Worm (Caenorhabditis elegans) whole organism, young adult: ENCODE data around the gene C36B7.1.

ENCODE experiments used
- B0035.1 ChIP-seq: sonication (generic microtip); optimal IDR thresholded peaks from 2 replicates; lab custom pipeline; 2016; ENCODE audit warnings: missing genetic modification characterization, mild to moderate bottlenecking, missing compliant biosample characterization, missing genotype, missing genetic modification reagents
- C17E4.6 ChIP-seq: fragments of 200-800 bp; sonication (Bioruptor generic); IDR thresholded peaks from 2 replicates; pipeline ENCODE4 v1.3.6; 2022; ENCODE audit warnings: missing genetic modification reagents, missing genetic modification characterization, missing compliant biosample characterization
- D2030.7 ChIP-seq: fragments of 200-800 bp; sonication (Bioruptor generic); IDR thresholded peaks from 2 replicates; pipeline ENCODE4 v1.3.6; 2022; ENCODE audit warnings: missing genetic modification reagents, missing genetic modification characterization, missing compliant biosample characterization
- F10E7.11 ChIP-seq: sonication (generic microtip); optimal IDR thresholded peaks from 2 replicates; lab custom pipeline; 2017; ENCODE audit warnings: mild to moderate bottlenecking, missing genetic modification characterization, moderate library complexity, missing compliant biosample characterization
- F37B4.10 ChIP-seq: fragments of 200-800 bp; sonication (Bioruptor generic); IDR thresholded peaks from 2 replicates; pipeline ENCODE4 v1.3.6; 2022; ENCODE audit warnings: missing genetic modification characterization, missing compliant biosample characterization
- F39B2.1 ChIP-seq: fragments of 200-800 bp; sonication (Bioruptor generic); IDR thresholded peaks from 2 replicates; pipeline ENCODE4 v1.3.6; 2022; ENCODE audit warnings: missing genetic modification reagents, missing genetic modification characterization, missing compliant biosample characterization
- F57C9.4 ChIP-seq: sonication (generic microtip); optimal IDR thresholded peaks from 2 replicates; lab custom pipeline; 2017; ENCODE audit warnings: mild to moderate bottlenecking, missing genetic modification characterization, missing compliant biosample characterization
- K11D2.4 ChIP-seq: fragments of 200-800 bp; sonication (Bioruptor generic); IDR thresholded peaks from 2 replicates; pipeline ENCODE4 v1.3.6; 2022; ENCODE audit warnings: missing genetic modification reagents, missing genetic modification characterization, missing compliant biosample characterization
- T26A5.8 ChIP-seq: sonication (generic microtip); optimal IDR thresholded peaks from 2 replicates; lab custom pipeline; 2016; ENCODE audit warnings: missing genetic modification characterization, missing compliant biosample characterization
- Y79H2A.3 ChIP-seq: fragments of 200-800 bp; sonication (Bioruptor generic); conservative IDR thresholded peaks from 2 replicates; pipeline ENCODE4 v1.3.6; 2022; ENCODE audit warnings: missing genetic modification reagents, missing genetic modification characterization, missing compliant biosample characterization
- ZK185.1 ChIP-seq: sonication (generic microtip); optimal IDR thresholded peaks from 2 replicates; lab custom pipeline; 2016; ENCODE audit warnings: mild to moderate bottlenecking, missing genetic modification characterization, missing compliant biosample characterization; ENCODE audit not compliant: poor library complexity, severe bottlenecking
- aptf-3 ChIP-seq: fragments of 200-800 bp; sonication (Bioruptor generic); IDR thresholded peaks from 2 replicates; pipeline ENCODE4 v1.3.6; 2022; ENCODE audit warnings: missing genetic modification characterization, missing compliant biosample characterization
- atf-7 ChIP-seq: sonication (generic microtip); optimal IDR thresholded peaks from 2 replicates; lab custom pipeline; 2017; ENCODE audit warnings: mild to moderate bottlenecking, missing genetic modification characterization, missing compliant biosample characterization
- attf-5 ChIP-seq: fragments of 200-800 bp; sonication (Bioruptor generic); optimal IDR thresholded peaks from 2 replicates; lab custom pipeline; 2018; ENCODE audit warnings: mild to moderate bottlenecking, missing genetic modification characterization, missing compliant biosample characterization
- attf-6 ChIP-seq: fragments of 200-800 bp; sonication (Bioruptor generic); IDR thresholded peaks from 2 replicates; pipeline ENCODE4 v1.3.6; 2022; ENCODE audit warnings: missing genetic modification reagents, missing genetic modification characterization, missing compliant biosample characterization
- ccch-3 ChIP-seq: fragments of 200-800 bp; sonication (Bioruptor generic); optimal IDR thresholded peaks from 2 replicates; lab custom pipeline; 2018; ENCODE audit warnings: mild to moderate bottlenecking, missing genetic modification characterization, missing compliant biosample characterization
- ceh-40 ChIP-seq: fragments of 200-800 bp; sonication (Bioruptor generic); IDR thresholded peaks from 2 replicates; pipeline ENCODE4 v1.3.6; 2022; ENCODE audit warnings: missing genetic modification characterization, missing compliant biosample characterization
- ceh-91 ChIP-seq: fragments of 200-800 bp; sonication (Bioruptor generic); IDR thresholded peaks from 2 replicates; pipeline ENCODE4 v1.3.6; 2022; ENCODE audit warnings: missing genetic modification reagents, missing genetic modification characterization, missing compliant biosample characterization
- egl-18 ChIP-seq: fragments of 200-800 bp; sonication (Bioruptor generic); IDR thresholded peaks from 2 replicates; pipeline ENCODE4 v1.3.6; 2022; ENCODE audit warnings: missing genetic modification reagents, missing genetic modification characterization, missing compliant biosample characterization
- egl-44 ChIP-seq: fragments of 200-800 bp; sonication (Bioruptor generic); IDR thresholded peaks from 2 replicates; pipeline ENCODE4 v1.3.6; 2022; ENCODE audit warnings: missing genetic modification reagents, missing genetic modification characterization, missing compliant biosample characterization
- egrh-3 ChIP-seq: fragments of 200-800 bp; sonication (Bioruptor generic); IDR thresholded peaks from 2 replicates; pipeline ENCODE4 v1.3.6; 2022; ENCODE audit warnings: missing genetic modification reagents, missing genetic modification characterization, missing compliant biosample characterization
- hlh-26 ChIP-seq: fragments of 200-800 bp; sonication (Bioruptor generic); conservative IDR thresholded peaks from 2 replicates; pipeline ENCODE4 v1.3.6; 2022; ENCODE audit warnings: missing genetic modification reagents, missing genetic modification characterization, missing compliant biosample characterization
- hmg-1.2 ChIP-seq: fragments of 200-800 bp; sonication (Bioruptor generic); IDR thresholded peaks from 2 replicates; pipeline ENCODE4 v1.3.6; 2022; ENCODE audit warnings: missing genetic modification reagents, missing genetic modification characterization, missing compliant biosample characterization
- lin-40 ChIP-seq: sonication (generic microtip); optimal IDR thresholded peaks from 2 replicates; lab custom pipeline; 2016; ENCODE audit warnings: missing genetic modification characterization, mild to moderate bottlenecking, missing compliant biosample characterization, missing genotype, missing genetic modification reagents
- lsl-1 ChIP-seq: fragments of 200-800 bp; sonication (Bioruptor generic); optimal IDR thresholded peaks from 2 replicates; lab custom pipeline; 2018; ENCODE audit warnings: mild to moderate bottlenecking, missing genetic modification characterization, moderate library complexity, missing compliant biosample characterization
- madf-10 ChIP-seq: sonication (generic microtip); optimal IDR thresholded peaks from 2 replicates; lab custom pipeline; 2016; ENCODE audit warnings: mild to moderate bottlenecking, missing genetic modification characterization, missing compliant biosample characterization
- mcd-1 ChIP-seq: fragments of 200-800 bp; sonication (Bioruptor generic); IDR thresholded peaks from 2 replicates; pipeline ENCODE4 v1.3.6; 2022; ENCODE audit warnings: missing genetic modification reagents, missing genetic modification characterization, missing compliant biosample characterization
- mes-4 ChIP-seq: sonication (generic microtip); optimal IDR thresholded peaks from 2 replicates; lab custom pipeline; 2016; ENCODE audit warnings: missing genotype, missing genetic modification characterization, missing compliant biosample characterization
- nhr-179 ChIP-seq: sonication (generic microtip); optimal IDR thresholded peaks from 2 replicates; lab custom pipeline; 2016; ENCODE audit warnings: mild to moderate bottlenecking, missing genetic modification characterization, missing compliant biosample characterization
- nhr-80 ChIP-seq: sonication (generic microtip); optimal IDR thresholded peaks from 2 replicates; lab custom pipeline; 2016; ENCODE audit warnings: missing genetic modification characterization, missing compliant biosample characterization
- rec-8 ChIP-seq, 2 experiments: sonication (generic microtip); optimal IDR thresholded peaks; 2 replicates each; lab custom pipeline; 2016; ENCODE audit warnings: mild to moderate bottlenecking in 2 of 2, missing genetic modification characterization in 2 of 2, missing genetic modification reagents in 2 of 2, missing genotype in 2 of 2, missing biosample characterization in 1 of 2, missing compliant biosample characterization in 1 of 2, moderate library complexity in 1 of 2
- repo-1 ChIP-seq: sonication (generic microtip); optimal IDR thresholded peaks from 2 replicates; lab custom pipeline; 2017; ENCODE audit warnings: mild to moderate bottlenecking, missing genetic modification characterization, missing compliant biosample characterization
- sea-2 ChIP-seq: fragments of 200-800 bp; sonication (Bioruptor generic); IDR thresholded peaks from 2 replicates; pipeline ENCODE4 v1.3.6; 2022; ENCODE audit warnings: missing genetic modification characterization, missing compliant biosample characterization
- snpc-1.3 ChIP-seq: sonication (generic microtip); optimal IDR thresholded peaks from 2 replicates; lab custom pipeline; 2017; ENCODE audit warnings: missing genetic modification characterization, mild to moderate bottlenecking, missing compliant biosample characterization, antibody characterized with exemption, moderate library complexity, missing genotype, missing genetic modification reagents; ENCODE audit not compliant: insufficient read depth
- snpc-3.4 ChIP-seq: sonication (generic microtip); optimal IDR thresholded peaks from 2 replicates; lab custom pipeline; 2017; ENCODE audit warnings: missing genetic modification characterization, mild to moderate bottlenecking, missing compliant biosample characterization, antibody characterized with exemption, moderate library complexity, missing genotype, missing genetic modification reagents
- tbx-9 ChIP-seq: sonication (generic microtip); optimal IDR thresholded peaks from 2 replicates; lab custom pipeline; 2016; ENCODE audit warnings: borderline replicate concordance, missing genetic modification characterization, inconsistent platforms, missing compliant biosample characterization
- zfh-2 ChIP-seq: fragments of 200-800 bp; sonication (Bioruptor generic); conservative IDR thresholded peaks from 2 replicates; pipeline ENCODE4 v1.3.6; 2022; ENCODE audit warnings: missing genetic modification reagents, missing genetic modification characterization, missing compliant biosample characterization
- ztf-22 ChIP-seq: fragments of 200-800 bp; sonication (Bioruptor generic); optimal IDR thresholded peaks from 2 replicates; lab custom pipeline; 2018; ENCODE audit warnings: mild to moderate bottlenecking, missing genetic modification characterization, moderate library complexity, missing compliant biosample characterization
- ztf-25 ChIP-seq: fragments of 200-800 bp; sonication (Bioruptor generic); IDR thresholded peaks from 2 replicates; pipeline ENCODE4 v1.3.6; 2022; ENCODE audit warnings: missing genetic modification reagents, missing genetic modification characterization, missing compliant biosample characterization
- ztf-26 ChIP-seq: sonication (generic microtip); optimal IDR thresholded peaks from 2 replicates; lab custom pipeline; 2017; ENCODE audit warnings: missing genetic modification characterization, missing compliant biosample characterization

The C36B7.1 gene

ce11 chrX:7100290-7100689 is 12.4 kb upstream of the C36B7.1 start, which contains the start of gene C36B7.6:
TSS of gene C36B7.6 (minus strand) at chrX:7100338.
- no peak for TF ChIP-seq egl-18 (GFP tag; lab: Robert Waterston, UW)
- no peak for TF ChIP-seq repo-1 (tag; lab: Kevin White, UChicago)
- no peak for TF ChIP-seq C17E4.6 (GFP tag; lab: Robert Waterston, UW)
- TF ChIP-seq ztf-25 (GFP tag; lab: Robert Waterston, UW), result no peak
- TF ChIP-seq Y79H2A.3, result no peak
- TF ChIP-seq T26A5.8 (tag; lab: Kevin White, UChicago), result no peak
- TF ChIP-seq sea-2 (GFP tag; lab: Robert Waterston, UW), result no peak
- peak; percentile 58 for TF ChIP-seq nhr-80 (tag; lab: Kevin White, UChicago)
- no peak for TF ChIP-seq nhr-179 (tag; lab: Kevin White, UChicago)
- TF ChIP-seq F10E7.11 (tag; lab: Kevin White, UChicago), result no peak
- TF ChIP-seq B0035.1 (tag; lab: Kevin White, UChicago), result no peak
- TF ChIP-seq attf-5 (GFP tag; lab: Kevin White, UChicago), result peak; percentile 27

ce11 chrX:7101477-7101876 is 11.2 kb upstream of the C36B7.1 start, which contains the start of gene C36B7.3:
TSS of gene C36B7.3 (plus strand) at chrX:7101777.
- TF ChIP-seq snpc-3.4, result no peak
- no peak for TF ChIP-seq zfh-2
- no peak for TF ChIP-seq F39B2.1
- TF ChIP-seq nhr-80 (tag; lab: Kevin White, UChicago), result no peak
- no peak for TF ChIP-seq ccch-3 (GFP tag; lab: Kevin White, UChicago)
- no peak for TF ChIP-seq mcd-1 (GFP tag; lab: Robert Waterston, UW)
- TF ChIP-seq egrh-3 (GFP tag; lab: Robert Waterston, UW), result no peak
- TF ChIP-seq ztf-26, result no peak
- TF ChIP-seq atf-7, result no peak
- no peak for TF ChIP-seq attf-6
- TF ChIP-seq F37B4.10 (GFP tag; lab: Robert Waterston, UW), result no peak
- no peak for TF ChIP-seq K11D2.4
- no peak for TF ChIP-seq rec-8 (tag; optimal IDR thresholded peaks at IDR 0.05; lab: Kevin White, UChicago)

- TF ChIP-seq ceh-40 (GFP tag; lab: Robert Waterston, UW) (no peak), mes-4 (tag; lab: Kevin White, UChicago) (no peak), ztf-22 (no peak), ceh-91 (GFP tag; lab: Robert Waterston, UW) (no peak), hmg-1.2 (GFP tag; lab: Robert Waterston, UW) (no peak), ZK185.1 (no peak), snpc-1.3 (tag; lab: Kevin White, UChicago) (no peak), madf-10 (tag; lab: Kevin White, UChicago) (no peak), aptf-3 (no peak), lin-40 (tag; lab: Kevin White, UChicago) (no peak), D2030.7 (GFP tag; lab: Robert Waterston, UW) (no peak), repo-1 (tag; lab: Kevin White, UChicago) (no peak), F57C9.4 (tag; lab: Kevin White, UChicago) (no peak), hlh-26 (GFP tag; lab: Robert Waterston, UW) (no peak), tbx-9 (no peak), F37B4.10 (GFP tag; lab: Robert Waterston, UW) (no peak), egl-44 (GFP tag; lab: Robert Waterston, UW) (no peak), zfh-2 (no peak), lsl-1 (GFP tag; lab: Kevin White, UChicago) (no peak)
These were observed 6.6 kb upstream of the C36B7.1 start, which contains the start of gene C36B7.2 for ce11 chrX:7106103-7106502. TSS of gene C36B7.2 (plus strand) at chrX:7106403.
